Worm (Caenorhabditis elegans) whole organism, L2 larva: ENCODE data around the gene rimb-1.
A peak's percentile ranks its signal among the peaks of the same experiment; 100 is the strongest.

Source experiments
- blmp-1 ChIP-seq: sonication (generic microtip); optimal IDR thresholded peaks from 2 replicates; lab custom pipeline; 2017; ENCODE audit warnings: missing genetic modification characterization, mild to moderate bottlenecking, missing compliant biosample characterization, antibody characterized with exemption, moderate library complexity; ENCODE audit not compliant: insufficient read depth
- lin-39 ChIP-seq: fragments of 150-350 bp; optimal IDR thresholded peaks from 2 replicates; lab custom pipeline; 2014; ENCODE audit warnings: missing biosample characterization, missing genetic modification reagents, missing genetic modification characterization
- nhr-25 ChIP-seq: fragments of 150-350 bp; sonication (generic microtip); optimal IDR thresholded peaks from 3 replicates; lab custom pipeline; 2014; ENCODE audit warnings: missing biosample characterization, missing genetic modification characterization

The rimb-1 gene

ce11 chrIII:1856679-1857078 is 68.5 kb downstream of the rimb-1 start:
- TF ChIP-seq nhr-25 (tag; lab: Kevin White, UChicago) (peak; percentile 8), lin-39 (tag; lab: Kevin White, UChicago) (no peak), blmp-1 (tag; lab: Kevin White, UChicago) (no peak)
